Worm (Caenorhabditis elegans): ENCODE data around the gene C36B7.5.
A peak's percentile ranks its signal among the peaks of the same experiment; 100 is the strongest.

The C36B7.5 gene

ce11 chrX:7085067-7085466 lies 11.2 kb downstream of the C36B7.5 start, which contains the start of gene Y1B5A.1:
Y1B5A.1 (plus strand) TSS chrX:7085367.
- TF ChIP-seq attf-6 (GFP tag; IDR thresholded peaks at IDR 0.05) (no peak), madf-3 (GFP tag; IDR thresholded peaks at IDR 0.05) (no peak), lsy-27 (tag; optimal IDR thresholded peaks at IDR 0.05; ENCODE audit: borderline replicate concordance, insufficient read depth) (no peak), rec-8 (tag; optimal IDR thresholded peaks at IDR 0.05) (no peak), dpff-1 (tag; optimal IDR thresholded peaks at IDR 0.05) (no peak), Y67H2A.10 (GFP tag; conservative IDR thresholded peaks at IDR 0.05) (no peak), mes-4 (tag; optimal IDR thresholded peaks at IDR 0.05) (no peak), ceh-100 (GFP tag; IDR thresholded peaks at IDR 0.05) (no peak), ccch-3 (GFP tag; optimal IDR thresholded peaks at IDR 0.05) (no peak), nhr-27 (tag; optimal IDR thresholded peaks at IDR 0.05) (no peak), F39B2.1 (GFP tag; IDR thresholded peaks at IDR 0.05) (no peak)

- no peak for TF ChIP-seq rpc-1 (optimal IDR thresholded peaks at IDR 0.05)
- no peak for TF ChIP-seq rpc-1 (tag; optimal IDR thresholded peaks at IDR 0.05)
- no peak for TF ChIP-seq ztf-26 (tag; optimal IDR thresholded peaks at IDR 0.05)
- TF ChIP-seq nfyb-1 (GFP tag; IDR thresholded peaks at IDR 0.05) = no peak
- TF ChIP-seq nhr-27 (tag; optimal IDR thresholded peaks at IDR 0.05) = no peak
- no peak for TF ChIP-seq pha-4 (tag; optimal IDR thresholded peaks at IDR 0.05)
- no peak for TF ChIP-seq bed-1 (GFP tag; IDR thresholded peaks at IDR 0.05)
- TF ChIP-seq mxl-1 (tag; optimal IDR thresholded peaks at IDR 0.05) = no peak
- no peak for TF ChIP-seq F57A8.1 (GFP tag; optimal IDR thresholded peaks at IDR 0.05)
- no peak for TF ChIP-seq K11D2.4 (GFP tag; IDR thresholded peaks at IDR 0.05)
- TF ChIP-seq snpc-3.4 (tag; optimal IDR thresholded peaks at IDR 0.05) = no peak
- no peak for TF ChIP-seq attf-6 (GFP tag; IDR thresholded peaks at IDR 0.05)
- no peak for TF ChIP-seq ccch-3 (GFP tag; optimal IDR thresholded peaks at IDR 0.05)
- no peak for TF ChIP-seq attf-3 (GFP tag; conservative IDR thresholded peaks at IDR 0.05)
These were observed 19.8 kb downstream of the C36B7.5 start for ce11 chrX:7076485-7076884.

- no peak for TF ChIP-seq madf-10 (tag; optimal IDR thresholded peaks at IDR 0.05)
- TF ChIP-seq somi-1 (GFP tag; optimal IDR thresholded peaks at IDR 0.05) = no peak
- TF ChIP-seq ztf-18 (tag; optimal IDR thresholded peaks at IDR 0.05) = no peak
- no peak for TF ChIP-seq snpc-3.4 (tag; optimal IDR thresholded peaks at IDR 0.05)
- no peak for TF ChIP-seq F33H1.4 (GFP tag; IDR thresholded peaks at IDR 0.05)
- TF ChIP-seq aptf-3 (GFP tag; IDR thresholded peaks at IDR 0.05) = no peak
- no peak for TF ChIP-seq attf-6 (GFP tag; IDR thresholded peaks at IDR 0.05)
- no peak for TF ChIP-seq fkh-3 (tag; optimal IDR thresholded peaks at IDR 0.05)
- no peak for TF ChIP-seq ztf-3 (GFP tag; optimal IDR thresholded peaks at IDR 0.05)
These were observed 21.0 kb downstream of the C36B7.5 start, which contains the start of gene B0403.6 for ce11 chrX:7075250-7075649. B0403.6 (minus strand) TSS chrX:7075350.

- TF ChIP-seq dox-1 (GFP tag; IDR thresholded peaks at IDR 0.05) = peak; percentile 95; the same call in 1 of the 2 replicates
- TF ChIP-seq somi-1 (GFP tag; optimal IDR thresholded peaks at IDR 0.05) = peak; percentile 50
- peak; percentile 63 for TF ChIP-seq gei-17 (GFP tag; optimal IDR thresholded peaks at IDR 0.05)
- TF ChIP-seq madf-3 (GFP tag; IDR thresholded peaks at IDR 0.05) = 0 out of 2 replicates have a peak, but pooled peaks have one; percentile 30
- no peak for TF ChIP-seq aptf-3 (GFP tag; IDR thresholded peaks at IDR 0.05)
- TF ChIP-seq repo-1 (tag; optimal IDR thresholded peaks at IDR 0.05) = no peak
- TF ChIP-seq him-1 (tag; optimal IDR thresholded peaks at IDR 0.05) = no peak
- TF ChIP-seq F39B2.1 (GFP tag; IDR thresholded peaks at IDR 0.05) = no peak
- peak; percentile 92 for TF ChIP-seq ceh-27 (GFP tag; optimal IDR thresholded peaks at IDR 0.05)
- peak; percentile 20; the same call in 1 of the 2 replicates for TF ChIP-seq ekl-4 (GFP tag; IDR thresholded peaks at IDR 0.05)
- TF ChIP-seq attf-3 (GFP tag; conservative IDR thresholded peaks at IDR 0.05) = 0 out of 2 replicates have a peak, but pooled peaks have one; percentile 10
- TF ChIP-seq ztf-28 (GFP tag; IDR thresholded peaks at IDR 0.05) = 0 out of 2 replicates have a peak, but pooled peaks have one; percentile 52
- peak; percentile 98 for TF ChIP-seq cebp-1 (GFP tag; IDR thresholded peaks at IDR 0.05)
- peak; percentile 99 for TF ChIP-seq cebp-1 (tag; optimal IDR thresholded peaks at IDR 0.05)
- no peak for TF ChIP-seq xnd-1 (tag; optimal IDR thresholded peaks at IDR 0.05)
- peak; percentile 53; the same call in 1 of the 2 replicates for TF ChIP-seq Y56A3A.18 (GFP tag; IDR thresholded peaks at IDR 0.05)
- peak; percentile 30 for TF ChIP-seq akir-1 (GFP tag; optimal IDR thresholded peaks at IDR 0.05)
- TF ChIP-seq D2030.7 (GFP tag; IDR thresholded peaks at IDR 0.05) = no peak
- TF ChIP-seq zfh-2 (GFP tag; conservative IDR thresholded peaks at IDR 0.05) = peak; percentile 94
- no peak for TF ChIP-seq cebp-2 (GFP tag; IDR thresholded peaks at IDR 0.05)
These were observed 27.8 kb downstream of the C36B7.5 start, which contains the start of gene pdi-6 for ce11 chrX:7068400-7068799. pdi-6 (minus strand) TSS chrX:7068563.
